Fruit fly (Drosophila melanogaster) whole organism, embryonic: ENCODE measurements around the gene CG15152.

Source experiments
- Abd-B ChIP-seq: fragments of 200-800 bp; sonication (Bioruptor generic); optimal IDR thresholded peaks from 2 replicates; lab custom pipeline; 2018; ENCODE audit warnings: missing biosample characterization, mild to moderate bottlenecking, missing genetic modification characterization, moderate library complexity
- CG10147 ChIP-seq: fragments of 200-800 bp; sonication (Bioruptor generic); optimal IDR thresholded peaks from 2 replicates; lab custom pipeline; 2019; ENCODE audit warnings: missing biosample characterization, mild to moderate bottlenecking, missing genetic modification characterization, moderate library complexity
- CG10959 ChIP-seq: fragments of 200-800 bp; sonication (Bioruptor generic); IDR thresholded peaks from 2 replicates; pipeline ENCODE4 v1.3.6; 2022; ENCODE audit warnings: missing biosample characterization, missing genetic modification characterization
- CG11504 ChIP-seq: fragments of 200-800 bp; sonication (Bioruptor generic); optimal IDR thresholded peaks from 3 replicates; lab custom pipeline; 2019; ENCODE audit warnings: missing biosample characterization, mild to moderate bottlenecking, missing genetic modification characterization, moderate library complexity
- CG12104 ChIP-seq: fragments of 200-800 bp; sonication (Bioruptor generic); optimal IDR thresholded peaks from 3 replicates; lab custom pipeline; 2016; ENCODE audit warnings: missing biosample characterization, missing genetic modification characterization
- CG12155 ChIP-seq: fragments of 200-800 bp; sonication (Bioruptor generic); optimal IDR thresholded peaks from 3 replicates; lab custom pipeline; 2016; ENCODE audit warnings: missing biosample characterization, missing genetic modification characterization
- CG12219 ChIP-seq: fragments of 200-800 bp; sonication (Bioruptor generic); optimal IDR thresholded peaks from 3 replicates; lab custom pipeline; 2018; ENCODE audit warnings: missing biosample characterization, mild to moderate bottlenecking, missing genetic modification characterization
- CG14710 ChIP-seq: fragments of 200-800 bp; sonication (Bioruptor generic); optimal IDR thresholded peaks from 3 replicates; lab custom pipeline; 2019; ENCODE audit warnings: missing biosample characterization, mild to moderate bottlenecking, missing genetic modification characterization, moderate library complexity
- CG1603 ChIP-seq: fragments of 200-800 bp; sonication (Bioruptor generic); optimal IDR thresholded peaks from 2 replicates; lab custom pipeline; 2019; ENCODE audit warnings: missing biosample characterization, mild to moderate bottlenecking, missing genetic modification characterization, moderate library complexity
- CG17186 ChIP-seq: fragments of 200-800 bp; sonication (Bioruptor generic); optimal IDR thresholded peaks from 3 replicates; lab custom pipeline; 2017; ENCODE audit warnings: missing biosample characterization, missing genetic modification reagents, missing genetic modification characterization
- CG18476 ChIP-seq: fragments of 200-800 bp; sonication (Bioruptor generic); optimal IDR thresholded peaks from 2 replicates; lab custom pipeline; 2016; ENCODE audit warnings: missing biosample characterization, mild to moderate bottlenecking, missing genetic modification characterization
- CG2678 ChIP-seq: fragments of 200-800 bp; sonication (Bioruptor generic); optimal IDR thresholded peaks from 3 replicates; lab custom pipeline; 2019; ENCODE audit warnings: missing biosample characterization, mild to moderate bottlenecking, missing genetic modification characterization, moderate library complexity
- CG2875 ChIP-seq: fragments of 200-800 bp; sonication (Bioruptor generic); optimal IDR thresholded peaks from 2 replicates; lab custom pipeline; 2017; ENCODE audit warnings: missing biosample characterization, mild to moderate bottlenecking, missing genetic modification characterization, missing genetic modification reagents
- CG4328 ChIP-seq: fragments of 200-800 bp; sonication (Bioruptor generic); optimal IDR thresholded peaks from 3 replicates; lab custom pipeline; 2017; ENCODE audit warnings: missing biosample characterization, missing genetic modification reagents, missing genetic modification characterization
- CG7745 ChIP-seq: fragments of 200-800 bp; sonication (Bioruptor generic); optimal IDR thresholded peaks from 2 replicates; lab custom pipeline; 2018; ENCODE audit warnings: missing biosample characterization, mild to moderate bottlenecking, missing genetic modification characterization, moderate library complexity
- CG7839 ChIP-seq: fragments of 200-800 bp; sonication (Bioruptor generic); optimal IDR thresholded peaks from 3 replicates; lab custom pipeline; 2018; ENCODE audit warnings: missing biosample characterization, mild to moderate bottlenecking, missing genetic modification characterization, moderate library complexity
- CG9727 ChIP-seq: fragments of 200-800 bp; sonication (Bioruptor generic); optimal IDR thresholded peaks from 3 replicates; lab custom pipeline; 2017; ENCODE audit warnings: missing biosample characterization, mild to moderate bottlenecking, missing genetic modification characterization
- CTCF ChIP-seq: fragments of 200-800 bp; sonication (Bioruptor generic); optimal IDR thresholded peaks from 2 replicates; lab custom pipeline; 2017; ENCODE audit warnings: missing biosample characterization, mild to moderate bottlenecking, missing genetic modification characterization, moderate library complexity
- D19A ChIP-seq: fragments of 200-800 bp; optimal IDR thresholded peaks from 3 replicates; lab custom pipeline; 2019; ENCODE audit warnings: missing biosample characterization, mild to moderate bottlenecking, missing genetic modification characterization, moderate library complexity
- Dfd ChIP-seq, 2 experiments: fragments of >200 bp; optimal IDR thresholded peaks; 2 replicates each; lab custom pipeline; 2017; ENCODE audit warnings: missing biosample characterization in 2 of 2, missing genetic modification characterization in 2 of 2
- Dip3 ChIP-seq: fragments of 200-800 bp; sonication (Bioruptor generic); optimal IDR thresholded peaks from 3 replicates; lab custom pipeline; 2016; ENCODE audit warnings: missing biosample characterization, missing genetic modification characterization
- Doc2 ChIP-seq: fragments of 200-800 bp; sonication (Bioruptor generic); IDR thresholded peaks from 2 replicates; pipeline ENCODE4 v1.3.6; 2022; ENCODE audit warnings: missing biosample characterization, missing genetic modification characterization
- E2f2 ChIP-seq: fragments of 200-800 bp; sonication (Bioruptor generic); IDR thresholded peaks from 2 replicates; pipeline ENCODE4 v1.3.6; 2022; ENCODE audit warnings: missing biosample characterization, missing genetic modification characterization
- Eip74EF ChIP-seq, 2 experiments: fragments of 200-800 bp in 1 of 2; fragments of >200 bp in 1 of 2; sonication (Bioruptor generic) in 1 of 2; optimal IDR thresholded peaks; 2 replicates each; lab custom pipeline; 2017 to 2019; ENCODE audit warnings: missing biosample characterization in 2 of 2, missing genetic modification characterization in 2 of 2, mild to moderate bottlenecking in 1 of 2, moderate library complexity in 1 of 2
- HLH54F ChIP-seq: fragments of 200-800 bp; sonication (Bioruptor generic); optimal IDR thresholded peaks from 3 replicates; lab custom pipeline; 2016; ENCODE audit warnings: missing biosample characterization, missing genetic modification characterization
- Hsf ChIP-seq: fragments of 200-800 bp; sonication (Bioruptor generic); optimal IDR thresholded peaks from 3 replicates; lab custom pipeline; 2016; ENCODE audit warnings: missing biosample characterization, missing genetic modification characterization
- Kr ChIP-seq: fragments of 200-800 bp; sonication (Bioruptor generic); optimal IDR thresholded peaks from 2 replicates; lab custom pipeline; 2017; ENCODE audit warnings: missing biosample characterization, mild to moderate bottlenecking, missing genetic modification characterization
- Nf-YC ChIP-seq: fragments of 200-800 bp; optimal IDR thresholded peaks from 3 replicates; lab custom pipeline; 2019; ENCODE audit warnings: missing biosample characterization, mild to moderate bottlenecking, missing genetic modification characterization, moderate library complexity
- PHDP ChIP-seq: fragments of 200-800 bp; sonication (Bioruptor generic); optimal IDR thresholded peaks from 3 replicates; lab custom pipeline; 2018; ENCODE audit warnings: missing biosample characterization, mild to moderate bottlenecking, missing genetic modification characterization, moderate library complexity
- Ravus ChIP-seq: fragments of 200-800 bp; sonication (Bioruptor generic); IDR thresholded peaks from 2 replicates; pipeline ENCODE4 v1.3.6; 2022; ENCODE audit warnings: missing biosample characterization, missing genetic modification characterization
- Sin3A ChIP-seq: fragments of >200 bp; optimal IDR thresholded peaks from 2 replicates; lab custom pipeline; 2018
- Trl ChIP-seq, 3 experiments: fragments of >200 bp in 2 of 3; fragments of 200-800 bp in 1 of 3; sonication (Bioruptor generic) in 1 of 3; optimal IDR thresholded peaks; 2 replicates in 1 of 3; 3 replicates in 2 of 3; lab custom pipeline; 2016 to 2017; ENCODE audit warnings: missing biosample characterization in 1 of 3, missing genetic modification characterization in 1 of 3
- cas ChIP-seq: fragments of 200-800 bp; sonication (Bioruptor generic); IDR thresholded peaks from 2 replicates; pipeline ENCODE4 v1.3.6; 2022; ENCODE audit warnings: missing biosample characterization, missing genetic modification characterization
- crc ChIP-seq: fragments of 200-800 bp; sonication (Bioruptor generic); optimal IDR thresholded peaks from 2 replicates; lab custom pipeline; 2016; ENCODE audit warnings: missing biosample characterization, missing genetic modification characterization
- croc ChIP-seq: fragments of 200-800 bp; sonication (Bioruptor generic); conservative IDR thresholded peaks from 3 replicates; pipeline ENCODE4 v1.3.6; 2022; ENCODE audit warnings: missing biosample characterization, missing genetic modification characterization
- cwo ChIP-seq: fragments of 200-800 bp; sonication (Bioruptor generic); optimal IDR thresholded peaks from 3 replicates; lab custom pipeline; 2017; ENCODE audit warnings: missing biosample characterization, missing genetic modification characterization, mild to moderate bottlenecking, moderate library complexity, missing genetic modification reagents
- dysf ChIP-seq: fragments of 200-800 bp; sonication (Bioruptor generic); IDR thresholded peaks from 3 replicates; pipeline ENCODE4 v1.3.6; 2022; ENCODE audit warnings: missing biosample characterization, missing genetic modification characterization
- exex ChIP-seq: fragments of 200-800 bp; sonication (Bioruptor generic); optimal IDR thresholded peaks from 4 replicates; lab custom pipeline; 2018; ENCODE audit warnings: missing biosample characterization, mild to moderate bottlenecking, missing genetic modification characterization, moderate library complexity
- ftz-f1 ChIP-seq: fragments of 200-800 bp; sonication (Bioruptor generic); optimal IDR thresholded peaks from 2 replicates; lab custom pipeline; 2016; ENCODE audit warnings: missing biosample characterization, missing genetic modification characterization
- ken ChIP-seq: fragments of 200-800 bp; sonication (Bioruptor generic); IDR thresholded peaks from 3 replicates; pipeline ENCODE4 v1.3.6; 2022; ENCODE audit warnings: missing biosample characterization, missing genetic modification characterization
- nerfin-2 ChIP-seq: fragments of 200-800 bp; sonication (Bioruptor generic); IDR thresholded peaks from 2 replicates; pipeline ENCODE4 v1.3.6; 2022; ENCODE audit warnings: missing biosample characterization, missing genetic modification characterization; ENCODE audit not compliant: partially characterized antibody
- nmo ChIP-seq: fragments of 200-800 bp; sonication (Bioruptor generic); optimal IDR thresholded peaks from 2 replicates; lab custom pipeline; 2018; ENCODE audit warnings: missing biosample characterization, mild to moderate bottlenecking, missing genetic modification characterization, moderate library complexity
- pnt ChIP-seq: fragments of 200-800 bp; sonication (Bioruptor generic); optimal IDR thresholded peaks from 3 replicates; lab custom pipeline; 2016; ENCODE audit warnings: missing biosample characterization, missing genetic modification characterization
- sd ChIP-seq: fragments of 200-800 bp; sonication (Bioruptor generic); optimal IDR thresholded peaks from 3 replicates; lab custom pipeline; 2018; ENCODE audit warnings: missing biosample characterization, mild to moderate bottlenecking, missing genetic modification characterization, moderate library complexity
- shn ChIP-seq: fragments of 200-800 bp; sonication (Bioruptor generic); optimal IDR thresholded peaks from 3 replicates; lab custom pipeline; 2016; ENCODE audit warnings: missing biosample characterization, missing genetic modification characterization
- sr ChIP-seq: fragments of 200-800 bp; sonication (Bioruptor generic); IDR thresholded peaks from 3 replicates; pipeline ENCODE4 v1.3.6; 2022; ENCODE audit warnings: missing biosample characterization, missing genetic modification characterization
- ssp ChIP-seq: fragments of 200-800 bp; sonication (Bioruptor generic); IDR thresholded peaks from 2 replicates; pipeline ENCODE4 v1.3.6; 2022; ENCODE audit warnings: missing biosample characterization, missing genetic modification characterization
- stwl ChIP-seq: fragments of 200-800 bp; sonication (Bioruptor generic); optimal IDR thresholded peaks from 3 replicates; lab custom pipeline; 2018; ENCODE audit warnings: missing biosample characterization, mild to moderate bottlenecking, missing genetic modification characterization, moderate library complexity
- tap ChIP-seq: fragments of 200-800 bp; optimal IDR thresholded peaks from 3 replicates; lab custom pipeline; 2019; ENCODE audit warnings: missing biosample characterization, mild to moderate bottlenecking, missing genetic modification characterization, moderate library complexity
- twi ChIP-seq: fragments of 200-800 bp; optimal IDR thresholded peaks from 2 replicates; lab custom pipeline; 2019; ENCODE audit warnings: missing biosample characterization, mild to moderate bottlenecking, missing genetic modification characterization, moderate library complexity
- yki ChIP-seq: fragments of >200 bp; optimal IDR thresholded peaks from 3 replicates; lab custom pipeline; 2018
- zf30C ChIP-seq: fragments of 200-800 bp; sonication (Bioruptor generic); optimal IDR thresholded peaks from 3 replicates; lab custom pipeline; 2018; ENCODE audit warnings: missing biosample characterization, mild to moderate bottlenecking, missing genetic modification characterization

CG15152 gene

dm6 chr2L:18152172-18152639 lies 37.9 kb downstream of the CG15152 start, which contains the start of gene Socs36E (continued):
- TF ChIP-seq crc (GFP tag; lab: Kevin White, UChicago) (no peak), Ravus (no peak), cas (GFP tag; lab: Robert Waterston, UW) (no peak), croc (GFP tag; lab: Robert Waterston, UW) (no peak), nmo (GFP tag; lab: Kevin White, UChicago) (peak; percentile 73), Abd-B (peak; percentile 91), CG12219 (no peak), yki (lab: Kevin White, UChicago) (peak; percentile 25), CG10147 (GFP tag; lab: Kevin White, UChicago) (peak; percentile 68), HLH54F (GFP tag; lab: Kevin White, UChicago) (peak; percentile 23), CTCF (GFP tag; lab: Kevin White, UChicago) (peak; percentile 81), CG12155 (GFP tag; lab: Kevin White, UChicago) (no peak), nerfin-2 (GFP tag; lab: Robert Waterston, UW) (0 out of 2 replicates have a peak, but pooled peaks have one; percentile 12), stwl (peak; percentile 84), Sin3A (lab: Kevin White, UChicago) (peak; percentile 23), Hsf (GFP tag; lab: Kevin White, UChicago) (peak; percentile 2), CG2678 (tag; lab: Kevin White, UChicago) (peak; percentile 2), tap (tag; lab: Kevin White, UChicago) (peak; percentile 17), pnt (GFP tag; lab: Kevin White, UChicago) (peak; percentile 4), exex (tag; lab: Kevin White, UChicago) (peak; percentile 52), dysf (GFP tag; lab: Robert Waterston, UW) (peak; percentile 34; the same call in 1 of the 3 replicates), sd (peak; percentile 97), CG4328 (GFP tag; lab: Kevin White, UChicago) (no peak), Doc2 (GFP tag; lab: Robert Waterston, UW) (no peak), Dip3 (GFP tag; lab: Kevin White, UChicago) (peak; percentile 7), zf30C (GFP tag; lab: Kevin White, UChicago) (peak; percentile 24), twi (tag; lab: Kevin White, UChicago) (peak; percentile 29), Dfd (GFP tag; optimal IDR thresholded peaks at IDR 0.05; lab: Kevin White, UChicago) (no peak), CG11504 (peak; percentile 69), Nf-YC (tag; lab: Kevin White, UChicago) (peak; percentile 35), CG17186 (peak; percentile 87), ftz-f1 (peak; percentile 12), E2f2 (GFP tag; lab: Robert Waterston, UW) (peak; percentile 68), CG2875 (GFP tag; lab: Kevin White, UChicago) (no peak), shn (GFP tag; lab: Kevin White, UChicago) (no peak), ken (GFP tag; lab: Robert Waterston, UW) (peak; percentile 73; the same call in 1 of the 3 replicates), ssp (GFP tag; lab: Robert Waterston, UW) (peak; percentile 56; the same call in 1 of the 2 replicates), sr (GFP tag; lab: Robert Waterston, UW) (peak; percentile 39; the same call in 1 of the 3 replicates), Trl (optimal IDR thresholded peaks at IDR 0.05; lab: Kevin White, UChicago) (no peak), Trl (GFP tag; optimal IDR thresholded peaks at IDR 0.05; lab: Kevin White, UChicago) (peak; percentile 15), CG14710 (tag; lab: Kevin White, UChicago) (peak; percentile 80)
- TF ChIP-seq, all 482 proteins: peak for 224

dm6 chr2L:18153068-18153467 lies 38.7 kb downstream of the CG15152 start, which contains the start of gene CG17681:
Gene CG17681 (plus strand): TSS chr2L:18153123.
- TF ChIP-seq cwo (GFP tag; lab: Kevin White, UChicago) (no peak), CG12104 (no peak), PHDP (tag; lab: Kevin White, UChicago) (peak; percentile 7), CG10959 (GFP tag; lab: Robert Waterston, UW) (no peak), CG1603 (tag; lab: Kevin White, UChicago) (no peak), CG7839 (tag; lab: Kevin White, UChicago) (no peak), CG9727 (GFP tag; lab: Kevin White, UChicago) (peak; percentile 27), CG18476 (GFP tag; lab: Kevin White, UChicago) (no peak), Kr (GFP tag; lab: Kevin White, UChicago) (no peak), CG7745 (tag; lab: Kevin White, UChicago) (no peak), Eip74EF (GFP tag; optimal IDR thresholded peaks at IDR 0.05; lab: Kevin White, UChicago) (peak in 1 of 2 experiments; percentile 3), D19A (peak; percentile 95)
